Worm (Caenorhabditis elegans) whole organism, L3 larva: ENCODE results near the gene srg-59.

ENCODE experiments used
- R02D3.7 ChIP-seq: fragments of 150-350 bp; optimal IDR thresholded peaks from 2 replicates; lab custom pipeline; 2014; ENCODE audit warnings: missing biosample characterization, missing genetic modification characterization
- ama-1 ChIP-seq: fragments of 150-350 bp; optimal IDR thresholded peaks from 2 replicates; lab custom pipeline; 2018
- ceh-16 ChIP-seq: sonication (generic microtip); optimal IDR thresholded peaks from 2 replicates; lab custom pipeline; 2017; ENCODE audit warnings: missing biosample characterization, missing genetic modification characterization
- ceh-28 ChIP-seq: fragments of 150-350 bp; optimal IDR thresholded peaks from 2 replicates; lab custom pipeline; 2014; ENCODE audit warnings: missing biosample characterization, missing genetic modification reagents, missing genetic modification characterization
- ceh-9 ChIP-seq: sonication (generic microtip); optimal IDR thresholded peaks from 2 replicates; lab custom pipeline; 2018; ENCODE audit warnings: missing biosample characterization, missing genetic modification characterization
- daf-12 ChIP-seq: fragments of 150-350 bp; optimal IDR thresholded peaks from 2 replicates; lab custom pipeline; 2014; ENCODE audit warnings: missing biosample characterization, missing genetic modification reagents, missing genetic modification characterization
- egl-27 ChIP-seq: sonication (generic microtip); optimal IDR thresholded peaks from 4 replicates; lab custom pipeline; 2017; ENCODE audit warnings: missing biosample characterization, missing genetic modification reagents, missing genetic modification characterization
- egl-5 ChIP-seq: fragments of 150-350 bp; optimal IDR thresholded peaks from 2 replicates; lab custom pipeline; 2017; ENCODE audit warnings: missing biosample characterization, missing genetic modification reagents, missing genetic modification characterization, inconsistent platforms
- elt-1 ChIP-seq: fragments of 150-350 bp; optimal IDR thresholded peaks from 2 replicates; lab custom pipeline; 2014; ENCODE audit warnings: missing biosample characterization, missing genetic modification characterization
- elt-2 ChIP-seq: sonication (generic microtip); optimal IDR thresholded peaks from 2 replicates; lab custom pipeline; 2016; ENCODE audit warnings: missing genetic modification reagents, mild to moderate bottlenecking, missing genetic modification characterization, missing compliant biosample characterization
- eor-1 ChIP-seq, 2 experiments: fragments of 150-350 bp; optimal IDR thresholded peaks; 2 replicates each; lab custom pipeline; 2014 to 2018; ENCODE audit warnings: missing biosample characterization in 2 of 2, missing genetic modification characterization in 2 of 2
- fkh-10 ChIP-seq: sonication (generic microtip); optimal IDR thresholded peaks from 2 replicates; lab custom pipeline; 2017; ENCODE audit warnings: missing biosample characterization, missing genetic modification reagents, missing genetic modification characterization
- fkh-2 ChIP-seq: fragments of 150-350 bp; optimal IDR thresholded peaks from 2 replicates; lab custom pipeline; 2014; ENCODE audit warnings: missing biosample characterization, missing genetic modification reagents, missing genetic modification characterization
- fos-1 ChIP-seq: fragments of 150-350 bp; optimal IDR thresholded peaks from 2 replicates; lab custom pipeline; 2014; ENCODE audit warnings: missing biosample characterization, missing genetic modification characterization
- jun-1 ChIP-seq: fragments of 150-350 bp; optimal IDR thresholded peaks from 2 replicates; lab custom pipeline; 2014; ENCODE audit warnings: missing biosample characterization, missing genetic modification reagents, missing genetic modification characterization
- lin-15B ChIP-seq: fragments of 150-350 bp; optimal IDR thresholded peaks from 2 replicates; lab custom pipeline; 2014; ENCODE audit warnings: missing biosample characterization, missing genetic modification characterization
- lin-39 ChIP-seq: fragments of 150-350 bp; optimal IDR thresholded peaks from 2 replicates; lab custom pipeline; 2018; ENCODE audit warnings: missing biosample characterization, missing genetic modification reagents, missing genetic modification characterization
- lsy-12 ChIP-seq: sonication (generic microtip); optimal IDR thresholded peaks from 2 replicates; lab custom pipeline; 2016; ENCODE audit warnings: mild to moderate bottlenecking, missing genetic modification characterization, missing compliant biosample characterization
- mdl-1 ChIP-seq: fragments of 150-350 bp; optimal IDR thresholded peaks from 2 replicates; lab custom pipeline; 2014; ENCODE audit warnings: missing biosample characterization, missing genetic modification characterization
- mml-1 ChIP-seq: fragments of 150-350 bp; sonication (generic microtip); optimal IDR thresholded peaks from 3 replicates; lab custom pipeline; 2014; ENCODE audit warnings: missing biosample characterization, missing genetic modification characterization
- nfya-1 ChIP-seq: sonication (generic microtip); optimal IDR thresholded peaks from 2 replicates; lab custom pipeline; 2017; ENCODE audit warnings: missing genetic modification characterization, mild to moderate bottlenecking, missing compliant biosample characterization, antibody characterized with exemption, moderate library complexity; ENCODE audit not compliant: insufficient read depth
- nhr-11 ChIP-seq: fragments of 150-350 bp; optimal IDR thresholded peaks from 2 replicates; lab custom pipeline; 2014; ENCODE audit warnings: missing biosample characterization, missing genetic modification characterization
- nhr-12 ChIP-seq: fragments of 150-350 bp; optimal IDR thresholded peaks from 2 replicates; lab custom pipeline; 2014; ENCODE audit warnings: missing biosample characterization, missing genetic modification characterization
- nhr-23 ChIP-seq: fragments of 150-350 bp; optimal IDR thresholded peaks from 2 replicates; lab custom pipeline; 2014; ENCODE audit warnings: missing biosample characterization, missing genetic modification reagents, missing genetic modification characterization
- nhr-237 ChIP-seq: fragments of 150-350 bp; optimal IDR thresholded peaks from 2 replicates; lab custom pipeline; 2014; ENCODE audit warnings: missing biosample characterization, missing genetic modification characterization
- nhr-28 ChIP-seq: fragments of 150-350 bp; optimal IDR thresholded peaks from 2 replicates; lab custom pipeline; 2014; ENCODE audit warnings: missing biosample characterization, missing genetic modification characterization
- nhr-76 ChIP-seq: fragments of 150-350 bp; sonication (generic microtip); optimal IDR thresholded peaks from 5 replicates; lab custom pipeline; 2014; ENCODE audit warnings: missing biosample characterization, missing genetic modification characterization
- pha-4 ChIP-seq: fragments of 150-350 bp; optimal IDR thresholded peaks from 2 replicates; lab custom pipeline; 2014; ENCODE audit warnings: missing biosample characterization, missing genetic modification reagents, missing genetic modification characterization
- pqm-1 ChIP-seq: fragments of 150-350 bp; optimal IDR thresholded peaks from 2 replicates; lab custom pipeline; 2017; ENCODE audit warnings: missing biosample characterization, missing genetic modification characterization, inconsistent platforms
- sea-2 ChIP-seq: fragments of 150-350 bp; sonication (generic microtip); optimal IDR thresholded peaks from 4 replicates; lab custom pipeline; 2014; ENCODE audit warnings: missing biosample characterization, missing genetic modification reagents, missing genetic modification characterization
- skn-1 ChIP-seq: fragments of 150-350 bp; optimal IDR thresholded peaks from 2 replicates; lab custom pipeline; 2014; ENCODE audit warnings: missing biosample characterization, missing genetic modification characterization
- snpc-4 ChIP-seq: fragments of 150-350 bp; optimal IDR thresholded peaks from 2 replicates; lab custom pipeline; 2014; ENCODE audit warnings: missing biosample characterization, missing genetic modification characterization
- tbx-2 ChIP-seq: sonication (generic microtip); optimal IDR thresholded peaks from 2 replicates; lab custom pipeline; 2016; ENCODE audit warnings: mild to moderate bottlenecking, missing genetic modification characterization, missing compliant biosample characterization
- unc-39 ChIP-seq: sonication (generic microtip); optimal IDR thresholded peaks from 4 replicates; lab custom pipeline; 2017; ENCODE audit warnings: missing biosample characterization, missing genetic modification characterization
- unc-62 ChIP-seq: fragments of 150-350 bp; sonication (generic microtip); optimal IDR thresholded peaks from 4 replicates; lab custom pipeline; 2014; ENCODE audit warnings: missing biosample characterization, missing genetic modification reagents, missing genetic modification characterization
- zag-1 ChIP-seq: fragments of 150-350 bp; optimal IDR thresholded peaks from 2 replicates; lab custom pipeline; 2014; ENCODE audit warnings: missing biosample characterization, missing genetic modification characterization

Gene srg-59

ce11 chrV:2722555-2722954 lies 2.6 kb downstream of the srg-59 start, which contains the start of gene srg-60:
srg-60 (minus strand) TSS chrV:2722655.
- TF ChIP-seq elt-2 (tag; lab: Kevin White, UChicago) (no peak), ceh-16 (tag; lab: Kevin White, UChicago) (no peak), egl-5 (no peak), fos-1 (tag; lab: Kevin White, UChicago) (no peak), egl-27 (tag; lab: Kevin White, UChicago) (no peak), pha-4 (tag; lab: Kevin White, UChicago) (no peak), lsy-12 (tag; lab: Kevin White, UChicago) (no peak), daf-12 (tag; lab: Kevin White, UChicago) (no peak), nhr-28 (tag; lab: Kevin White, UChicago) (no peak), eor-1 (tag; optimal IDR thresholded peaks at IDR 0.05; lab: Kevin White, UChicago) (no peak), skn-1 (tag; lab: Kevin White, UChicago) (no peak), lin-15B (tag; lab: Kevin White, UChicago) (no peak), snpc-4 (tag; lab: Kevin White, UChicago) (no peak), elt-1 (tag; lab: Kevin White, UChicago) (no peak), nhr-237 (tag; lab: Kevin White, UChicago) (no peak), pqm-1 (no peak), nhr-23 (tag; lab: Kevin White, UChicago) (no peak)

DNA sequence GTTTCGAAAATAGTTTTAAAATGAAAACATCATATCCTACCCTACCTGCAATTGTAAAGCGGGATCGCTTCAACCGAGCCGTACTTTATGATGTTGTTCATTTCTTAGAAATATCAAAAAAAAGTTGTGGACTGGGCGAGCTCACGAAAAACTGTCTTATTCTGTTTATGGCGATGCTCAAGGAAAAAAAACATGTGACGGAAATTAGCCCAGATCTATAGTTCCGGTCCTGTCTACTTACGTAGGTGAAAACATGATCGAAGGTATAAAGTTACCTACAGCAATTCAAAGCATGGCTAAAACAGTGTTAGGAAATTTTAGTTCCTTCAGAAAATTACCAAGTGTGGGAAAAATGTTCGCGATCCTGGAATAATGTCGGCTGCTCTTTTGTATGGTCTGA lies 4.4 kb downstream of the srg-59 start, which contains the start of gene srt-27:
srt-27 (minus strand) TSS at position 101 of the 400 bp plus-strand sequence.
- no peak for TF ChIP-seq fkh-10 (GFP tag; lab: Kevin White, UChicago)
- TF ChIP-seq pqm-1 = no peak
- no peak for TF ChIP-seq nfya-1
- TF ChIP-seq jun-1 (tag; lab: Kevin White, UChicago) = no peak
- TF ChIP-seq lsy-12 (tag; lab: Kevin White, UChicago) = no peak
- no peak for TF ChIP-seq nhr-12 (tag; lab: Kevin White, UChicago)
- TF ChIP-seq nhr-28 (tag; lab: Kevin White, UChicago) = no peak
- TF ChIP-seq egl-27 (tag; lab: Kevin White, UChicago) = no peak
- TF ChIP-seq tbx-2 (tag; lab: Kevin White, UChicago) = no peak
- TF ChIP-seq unc-62 (GFP tag; lab: Kevin White, UChicago) = no peak
- no peak for TF ChIP-seq daf-12 (tag; lab: Kevin White, UChicago)
- TF ChIP-seq nhr-76 = no peak
- no peak for TF ChIP-seq egl-5
- TF ChIP-seq zag-1 (tag; lab: Kevin White, UChicago) = no peak
- TF ChIP-seq mdl-1 (tag; lab: Kevin White, UChicago) = no peak
- no peak for TF ChIP-seq mml-1
- TF ChIP-seq nhr-11 = no peak
- TF ChIP-seq lin-39 (tag; lab: Kevin White, UChicago) = no peak

- TF ChIP-seq R02D3.7 (tag; lab: Kevin White, UChicago) = no peak
- TF ChIP-seq fkh-2 = no peak
- TF ChIP-seq jun-1 (tag; lab: Kevin White, UChicago) = no peak
- no peak for TF ChIP-seq ama-1 (lab: Kevin White, UChicago)
- TF ChIP-seq sea-2 (GFP tag; lab: Kevin White, UChicago) = no peak
- TF ChIP-seq unc-39 = no peak
- TF ChIP-seq nhr-23 (tag; lab: Kevin White, UChicago) = no peak
- TF ChIP-seq snpc-4 (tag; lab: Kevin White, UChicago) = no peak
- TF ChIP-seq nhr-11 = no peak
- TF ChIP-seq skn-1 (tag; lab: Kevin White, UChicago) = no peak
- no peak for TF ChIP-seq zag-1 (tag; lab: Kevin White, UChicago)
- TF ChIP-seq fkh-10 (GFP tag; lab: Kevin White, UChicago) = no peak
- no peak for TF ChIP-seq ceh-9
- no peak for TF ChIP-seq ceh-28 (tag; lab: Kevin White, UChicago)
- no peak for TF ChIP-seq nfya-1
Observed at ce11 chrV:2718688-2719185, 6.4 kb downstream of the srg-59 start, which contains the start of gene srt-29. srt-29 (minus strand) TSS chrV:2719135.

DNA sequence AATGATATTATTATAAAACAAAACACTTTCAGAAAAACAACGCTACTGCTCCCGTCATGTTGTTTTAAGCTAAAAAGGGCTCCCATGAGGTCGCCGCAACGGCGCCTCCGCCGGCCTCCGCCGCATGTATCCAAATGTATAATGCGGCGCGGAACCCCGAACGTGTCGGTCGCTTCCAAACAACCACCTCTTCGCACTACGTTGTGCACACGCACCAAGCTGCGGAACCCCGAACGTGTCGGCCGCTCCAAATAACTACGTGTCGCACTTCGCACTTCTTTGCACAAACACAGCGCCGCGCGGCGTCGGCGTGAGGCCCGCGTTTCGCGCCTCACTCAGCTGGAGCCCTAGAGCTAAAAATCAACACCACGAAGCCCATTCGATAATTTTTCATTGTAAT lies 8.2 kb downstream of the srg-59 start:
- no peak for TF ChIP-seq nhr-237 (tag; lab: Kevin White, UChicago)
